Worm (Caenorhabditis elegans): ENCODE measurements around the gene F22B8.3.
A peak's percentile ranks its signal among the peaks of the same experiment; 100 is the strongest.

Gene F22B8.3

ce11 chrV:16062788-16063187 lies 28.0 kb upstream of the F22B8.3 start, which contains the start of gene F14H3.14:
TSS of gene F14H3.14 (minus strand) at chrV:16062888.
- TF ChIP-seq saeg-2 (GFP tag; IDR thresholded peaks at IDR 0.05), result no peak

- TF ChIP-seq nhr-237 (tag; optimal IDR thresholded peaks at IDR 0.05), result no peak
- TF ChIP-seq R02D3.7 (tag; optimal IDR thresholded peaks at IDR 0.05), result no peak
- no peak for TF ChIP-seq pqm-1 (tag; optimal IDR thresholded peaks at IDR 0.05)
- no peak for TF ChIP-seq madf-9 (GFP tag; conservative IDR thresholded peaks at IDR 0.05)
- no peak for TF ChIP-seq ZK337.2 (GFP tag; IDR thresholded peaks at IDR 0.05)
- no peak for TF ChIP-seq lir-3 (tag; optimal IDR thresholded peaks at IDR 0.05)
- no peak for TF ChIP-seq nhr-41 (GFP tag; IDR thresholded peaks at IDR 0.05)
- TF ChIP-seq nhr-28 (tag; optimal IDR thresholded peaks at IDR 0.05), result no peak
- TF ChIP-seq Y48G9A.11 (GFP tag; IDR thresholded peaks at IDR 0.05), result no peak
- no peak for TF ChIP-seq mxl-2 (GFP tag; conservative IDR thresholded peaks at IDR 0.05)
- TF ChIP-seq daf-16 (GFP tag; optimal IDR thresholded peaks at IDR 0.05), result no peak
- TF ChIP-seq daf-16 (tag; optimal IDR thresholded peaks at IDR 0.05), result no peak
Observed at ce11 chrV:16068938-16069337, 21.8 kb upstream of the F22B8.3 start, which contains the start of gene cyp-35D1. TSS of gene cyp-35D1 (plus strand) at chrV:16069238.

ce11 chrV:16071167-16071566 lies 19.6 kb upstream of the F22B8.3 start, which contains the start of gene nhr-176:
TSS of gene nhr-176 (plus strand) at chrV:16071325.
- TF ChIP-seq Y48G9A.11 (GFP tag; IDR thresholded peaks at IDR 0.05) (no peak), zfp-2 (tag; optimal IDR thresholded peaks at IDR 0.05) (no peak), sdz-12 (GFP tag; optimal IDR thresholded peaks at IDR 0.05) (no peak), duxl-1 (tag; optimal IDR thresholded peaks at IDR 0.05; ENCODE audit: poor library complexity) (no peak), dve-1 (tag; optimal IDR thresholded peaks at IDR 0.05; ENCODE audit: insufficient read depth) (peak; percentile 43), nhr-28 (tag; optimal IDR thresholded peaks at IDR 0.05) (peak; percentile 89), lin-15B (tag; optimal IDR thresholded peaks at IDR 0.05) (no peak), mdl-1 (tag; optimal IDR thresholded peaks at IDR 0.05) (no peak), daf-16 (GFP tag; optimal IDR thresholded peaks at IDR 0.05) (no peak), daf-16 (tag; optimal IDR thresholded peaks at IDR 0.05) (peak; percentile 54), skn-1 (tag; optimal IDR thresholded peaks at IDR 0.05) (no peak), zfp-3 (GFP tag; conservative IDR thresholded peaks at IDR 0.05) (no peak), lir-3 (tag; optimal IDR thresholded peaks at IDR 0.05) (no peak), attf-4 (tag; optimal IDR thresholded peaks at IDR 0.05) (no peak), unc-62 (GFP tag; optimal IDR thresholded peaks at IDR 0.05 in 1 of 2) (peak in 1 of 2 experiments; percentile 62), unc-62 (tag; optimal IDR thresholded peaks at IDR 0.05) (no peak), hlh-11 (tag; optimal IDR thresholded peaks at IDR 0.05) (no peak), Y105C5A.15 (GFP tag; IDR thresholded peaks at IDR 0.05) (no peak), Y75B8A.6 (GFP tag; IDR thresholded peaks at IDR 0.05) (no peak), cey-2 (tag; optimal IDR thresholded peaks at IDR 0.05; ENCODE audit: borderline replicate concordance, insufficient read depth) (no peak), hlh-30 (tag; optimal IDR thresholded peaks at IDR 0.05; ENCODE audit: insufficient read depth) (no peak), pqm-1 (tag; optimal IDR thresholded peaks at IDR 0.05) (peak; percentile 23), dmd-6 (GFP tag; IDR thresholded peaks at IDR 0.05) (peak; percentile 40; the same call in 1 of the 2 replicates)

ce11 chrV:16073856-16074255 lies 16.9 kb upstream of the F22B8.3 start, which contains the start of gene srj-10:
TSS of gene srj-10 (minus strand) at chrV:16073956.
- TF ChIP-seq Y105C5A.15 (GFP tag; IDR thresholded peaks at IDR 0.05), result no peak
- no peak for TF ChIP-seq dmd-9 (GFP tag; IDR thresholded peaks at IDR 0.05)

ce11 chrV:16075250-16075709 lies 15.5 kb upstream of the F22B8.3 start, which contains the start of the genes F14H3.12 and srj-29:
TSS of gene F14H3.12 (minus strand) at chrV:16075323.
TSS of gene srj-29 (plus strand) at chrV:16075659.
- TF ChIP-seq mep-1 (tag; optimal IDR thresholded peaks at IDR 0.05) (no peak), nhr-28 (tag; optimal IDR thresholded peaks at IDR 0.05) (peak; percentile 74), set-16 (GFP tag; IDR thresholded peaks at IDR 0.05) (no peak), nhr-237 (tag; optimal IDR thresholded peaks at IDR 0.05) (no peak), dve-1 (tag; optimal IDR thresholded peaks at IDR 0.05; ENCODE audit: insufficient read depth) (peak; percentile 79), gei-8 (GFP tag; optimal IDR thresholded peaks at IDR 0.05) (no peak), pqm-1 (tag; optimal IDR thresholded peaks at IDR 0.05) (peak; percentile 73), mxl-2 (GFP tag; conservative IDR thresholded peaks at IDR 0.05) (no peak), hlh-11 (tag; optimal IDR thresholded peaks at IDR 0.05) (peak; percentile 49), dmd-6 (GFP tag; IDR thresholded peaks at IDR 0.05) (peak; percentile 74), jun-1 (tag; optimal IDR thresholded peaks at IDR 0.05) (no peak), unc-39 (tag; optimal IDR thresholded peaks at IDR 0.05) (no peak), zfp-2 (tag; optimal IDR thresholded peaks at IDR 0.05) (no peak), daf-16 (GFP tag; optimal IDR thresholded peaks at IDR 0.05) (no peak), daf-16 (tag; optimal IDR thresholded peaks at IDR 0.05) (peak; percentile 83), dmd-8 (GFP tag; IDR thresholded peaks at IDR 0.05) (no peak), F49E8.2 (tag; optimal IDR thresholded peaks at IDR 0.05; ENCODE audit: borderline replicate concordance) (no peak), nhr-77 (tag; optimal IDR thresholded peaks at IDR 0.05) (peak; percentile 52)

All from whole organism, L4 larva.